Worm (Caenorhabditis elegans): Measurements from ENCODE around the gene dis-3.

dis-3 gene

DNA sequence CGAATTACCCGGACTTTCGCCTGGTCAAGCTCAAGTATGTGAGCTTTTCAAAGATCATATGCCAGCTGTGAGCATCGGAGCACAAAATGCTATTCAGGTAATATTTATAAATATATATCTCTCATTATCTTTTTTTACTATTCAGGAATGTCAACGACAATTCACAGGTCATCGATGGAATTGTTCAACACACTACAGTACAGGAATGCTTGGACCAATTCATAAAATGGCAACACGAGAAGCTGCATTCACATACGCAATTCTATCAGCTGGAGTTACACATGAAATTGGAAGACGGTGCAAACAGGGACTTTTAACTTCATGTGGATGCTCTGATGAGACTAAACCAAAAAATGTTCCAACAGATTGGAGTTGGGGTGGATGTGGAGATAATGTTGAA lies 28.7 kb upstream of the dis-3 start:
- TF ChIP-seq nhr-76 (tag; optimal IDR thresholded peaks at IDR 0.05): no peak

DNA sequence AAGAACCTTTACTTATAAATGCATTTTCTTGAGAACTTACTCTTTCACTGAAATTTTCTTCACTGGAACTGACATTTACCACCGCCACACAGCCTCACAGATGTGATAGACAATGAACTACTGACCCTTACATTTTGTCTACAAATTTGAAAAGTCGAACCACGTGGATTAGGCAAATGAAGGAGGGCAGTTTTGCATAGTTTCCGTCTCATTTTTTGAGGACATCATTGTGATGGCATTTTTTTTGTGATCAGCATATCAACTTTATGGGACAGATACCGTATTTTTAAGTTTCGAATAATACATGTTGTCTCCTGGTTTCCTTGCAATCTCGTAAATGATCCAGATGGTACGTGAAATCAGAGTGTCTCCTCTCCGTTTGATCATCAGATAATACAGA lies 24.5 kb upstream of the dis-3 start, which contains the start of gene W01B6.3:
TSS of gene W01B6.3 (minus strand) at position 101 of the 400 bp plus-strand sequence.
- no peak for TF ChIP-seq tbx-8 (GFP tag; optimal IDR thresholded peaks at IDR 0.05)
- no peak for TF ChIP-seq unc-39 (tag; optimal IDR thresholded peaks at IDR 0.05)
- no peak for TF ChIP-seq elt-1 (tag; optimal IDR thresholded peaks at IDR 0.05; ENCODE audit: borderline replicate concordance, insufficient read depth)
- no peak for TF ChIP-seq elt-3 (tag; optimal IDR thresholded peaks at IDR 0.05)
- TF ChIP-seq M03D4.4 (tag; optimal IDR thresholded peaks at IDR 0.05): no peak
- no peak for TF ChIP-seq bed-3 (GFP tag; optimal IDR thresholded peaks at IDR 0.05)
- TF ChIP-seq nhr-237 (tag; optimal IDR thresholded peaks at IDR 0.05): no peak
- no peak for TF ChIP-seq drap-1 (GFP tag; optimal IDR thresholded peaks at IDR 0.05)
- no peak for TF ChIP-seq nhr-2 (tag; optimal IDR thresholded peaks at IDR 0.05)
- TF ChIP-seq sem-2 (GFP tag; optimal IDR thresholded peaks at IDR 0.05): no peak
- TF ChIP-seq hlh-1 (tag; optimal IDR thresholded peaks at IDR 0.05): no peak
- no peak for TF ChIP-seq lin-32 (GFP tag; optimal IDR thresholded peaks at IDR 0.05)
- no peak for TF ChIP-seq unc-120 (tag; optimal IDR thresholded peaks at IDR 0.05; ENCODE audit: poor library complexity, severe bottlenecking)
- TF ChIP-seq mab-5 (tag; optimal IDR thresholded peaks at IDR 0.05): no peak
- no peak for TF ChIP-seq ces-1 (GFP tag; optimal IDR thresholded peaks at IDR 0.05)

- TF ChIP-seq blmp-1 (tag; optimal IDR thresholded peaks at IDR 0.05) (no peak), mab-5 (tag; optimal IDR thresholded peaks at IDR 0.05) (no peak), lsy-2 (tag; optimal IDR thresholded peaks at IDR 0.05) (no peak), nhr-237 (tag; optimal IDR thresholded peaks at IDR 0.05) (no peak), cnd-1 (tag; optimal IDR thresholded peaks at IDR 0.05) (no peak), tbx-8 (GFP tag; optimal IDR thresholded peaks at IDR 0.05) (no peak), nhr-12 (tag; optimal IDR thresholded peaks at IDR 0.05) (no peak), sem-2 (GFP tag; optimal IDR thresholded peaks at IDR 0.05) (no peak), drap-1 (GFP tag; optimal IDR thresholded peaks at IDR 0.05) (no peak), elt-3 (tag; optimal IDR thresholded peaks at IDR 0.05) (no peak), ces-1 (GFP tag; optimal IDR thresholded peaks at IDR 0.05) (no peak), lin-32 (GFP tag; optimal IDR thresholded peaks at IDR 0.05) (no peak), ceh-39 (tag; optimal IDR thresholded peaks at IDR 0.05) (no peak), flh-1 (GFP tag; optimal IDR thresholded peaks at IDR 0.05) (no peak), ceh-83 (GFP tag; optimal IDR thresholded peaks at IDR 0.05) (no peak), lin-13 (tag; optimal IDR thresholded peaks at IDR 0.05) (no peak), ceh-43 (GFP tag; optimal IDR thresholded peaks at IDR 0.05) (no peak)
Measured at ce11 chrIV:10075034-10075510, 21.9 kb upstream of the dis-3 start, which contains the start of the genes ttbk-4 and W01B6.4. TSS of gene ttbk-4 (minus strand) at chrIV:10075134. TSS of gene W01B6.4 (plus strand) at chrIV:10075460.

DNA sequence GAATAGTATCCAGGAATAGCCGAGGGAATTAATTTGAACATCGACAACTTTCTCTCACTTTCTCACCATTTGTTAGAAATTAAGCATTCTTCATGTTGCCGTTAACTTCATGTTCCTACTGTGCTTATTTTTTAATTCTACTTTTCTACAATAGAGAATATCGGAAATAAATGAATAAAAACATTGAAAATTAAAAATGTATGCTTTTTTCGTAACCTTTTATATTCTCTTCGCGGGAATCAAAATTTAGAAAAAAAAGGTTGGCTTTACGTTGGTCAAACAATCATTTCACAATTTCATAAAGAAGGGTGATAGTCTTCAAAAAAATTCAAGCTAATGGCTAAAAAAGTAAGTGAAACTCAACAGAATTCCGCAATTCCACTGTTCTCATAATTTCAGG lies 21.1 kb upstream of the dis-3 start, which contains the start of gene W01B6.5:
TSS of gene W01B6.5 (plus strand) at position 301 of the 400 bp plus-strand sequence.
- TF ChIP-seq snpc-4 (tag; optimal IDR thresholded peaks at IDR 0.05): no peak
- TF ChIP-seq flh-1 (GFP tag; optimal IDR thresholded peaks at IDR 0.05): no peak
- TF ChIP-seq nhr-2 (tag; optimal IDR thresholded peaks at IDR 0.05): no peak
- TF ChIP-seq bed-3 (GFP tag; optimal IDR thresholded peaks at IDR 0.05): no peak
- TF ChIP-seq ceh-43 (GFP tag; optimal IDR thresholded peaks at IDR 0.05): no peak
- no peak for TF ChIP-seq ham-2 (GFP tag; optimal IDR thresholded peaks at IDR 0.05)
- TF ChIP-seq mls-2 (tag; optimal IDR thresholded peaks at IDR 0.05): no peak
- no peak for TF ChIP-seq unc-39 (tag; optimal IDR thresholded peaks at IDR 0.05)
- no peak for TF ChIP-seq drap-1 (GFP tag; optimal IDR thresholded peaks at IDR 0.05)
- TF ChIP-seq hlh-1 (tag; optimal IDR thresholded peaks at IDR 0.05): no peak
- TF ChIP-seq ceh-83 (GFP tag; optimal IDR thresholded peaks at IDR 0.05): no peak
- no peak for TF ChIP-seq lsy-2 (tag; optimal IDR thresholded peaks at IDR 0.05)
- TF ChIP-seq M03D4.4 (tag; optimal IDR thresholded peaks at IDR 0.05): no peak
- TF ChIP-seq nhr-76 (tag; optimal IDR thresholded peaks at IDR 0.05): no peak
- TF ChIP-seq ceh-39 (tag; optimal IDR thresholded peaks at IDR 0.05): no peak
- TF ChIP-seq nhr-12 (tag; optimal IDR thresholded peaks at IDR 0.05): no peak
- no peak for TF ChIP-seq cnd-1 (tag; optimal IDR thresholded peaks at IDR 0.05)
- no peak for TF ChIP-seq mab-5 (tag; optimal IDR thresholded peaks at IDR 0.05)
- no peak for TF ChIP-seq sem-2 (GFP tag; optimal IDR thresholded peaks at IDR 0.05)
- TF ChIP-seq nhr-237 (tag; optimal IDR thresholded peaks at IDR 0.05): no peak

DNA sequence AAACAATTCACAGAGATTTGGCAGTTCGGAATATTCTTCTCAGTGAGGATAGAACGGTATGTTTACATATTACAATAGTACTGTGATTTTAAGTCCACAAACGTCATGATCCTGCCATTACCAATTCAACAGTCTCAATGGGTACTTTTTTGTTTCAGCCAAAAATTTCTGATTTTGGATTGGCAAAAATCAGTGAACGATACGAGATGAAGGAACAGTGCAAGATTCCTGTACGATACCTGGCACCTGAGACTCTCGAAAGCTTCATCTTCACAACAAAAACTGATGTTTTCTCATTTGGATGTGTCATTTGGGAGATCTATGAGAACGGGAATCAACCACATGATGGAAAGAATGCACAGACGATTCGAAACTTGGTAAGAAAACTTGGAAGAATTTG lies 19.0 kb upstream of the dis-3 start:
- TF ChIP-seq cnd-1 (tag; optimal IDR thresholded peaks at IDR 0.05) (no peak), mep-1 (tag; optimal IDR thresholded peaks at IDR 0.05) (no peak), M03D4.4 (tag; optimal IDR thresholded peaks at IDR 0.05) (no peak), ceh-43 (GFP tag; optimal IDR thresholded peaks at IDR 0.05) (no peak), snpc-4 (tag; optimal IDR thresholded peaks at IDR 0.05) (no peak), pha-4 (tag; optimal IDR thresholded peaks at IDR 0.05) (no peak), ceh-83 (GFP tag; optimal IDR thresholded peaks at IDR 0.05) (no peak), nhr-28 (tag; optimal IDR thresholded peaks at IDR 0.05) (no peak), elt-1 (tag; optimal IDR thresholded peaks at IDR 0.05; ENCODE audit: borderline replicate concordance, insufficient read depth) (no peak), blmp-1 (tag; optimal IDR thresholded peaks at IDR 0.05) (no peak), unc-62 (GFP tag; optimal IDR thresholded peaks at IDR 0.05) (no peak), elt-3 (tag; optimal IDR thresholded peaks at IDR 0.05) (no peak), unc-120 (tag; optimal IDR thresholded peaks at IDR 0.05; ENCODE audit: poor library complexity, severe bottlenecking) (no peak), zip-8 (tag; optimal IDR thresholded peaks at IDR 0.05) (no peak), nhr-12 (tag; optimal IDR thresholded peaks at IDR 0.05) (no peak), lin-32 (GFP tag; optimal IDR thresholded peaks at IDR 0.05) (no peak), ham-2 (GFP tag; optimal IDR thresholded peaks at IDR 0.05) (no peak)

All from whole organism, mixed stage, embryonic.